Fruit fly (Drosophila melanogaster): ENCODE data around the gene PIG-Q.

DNA sequence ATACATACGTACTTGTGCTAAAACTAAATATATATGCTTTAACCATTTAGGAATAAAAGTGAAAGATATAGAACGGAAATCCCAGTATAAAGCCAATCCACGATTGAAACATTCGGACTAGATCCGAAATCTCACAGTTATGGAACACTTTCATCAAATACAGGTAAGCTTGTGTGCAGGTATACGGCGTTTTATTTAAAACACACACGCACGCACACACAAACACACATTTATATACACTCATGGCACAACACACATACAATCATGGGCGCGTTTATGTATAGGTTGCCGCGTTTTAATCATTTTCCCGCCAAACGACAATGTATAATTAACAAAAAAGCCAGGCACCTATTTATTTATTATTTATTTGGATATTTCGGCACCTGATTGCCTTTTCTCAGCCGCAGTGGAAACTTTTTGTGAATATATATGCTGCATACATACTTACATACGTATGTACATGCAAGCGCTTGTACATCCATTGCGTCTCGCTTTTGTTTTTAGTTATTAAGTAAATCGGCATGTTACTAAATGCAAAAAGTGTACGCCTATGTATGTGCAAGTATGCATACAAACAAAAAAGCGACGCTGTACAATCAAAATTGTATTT lies 24.6 kb upstream of the PIG-Q start:
- TF ChIP-seq EcR (GFP tag; optimal IDR thresholded peaks at IDR 0.05), result no peak
- TF ChIP-seq Dll (optimal IDR thresholded peaks at IDR 0.05), result no peak
